Fruit fly (Drosophila melanogaster) whole organism, adult: Measurements from ENCODE around the gene mRpS23.

Experiments
- CG11617 ChIP-seq: fragments of 200-800 bp; sonication (Bioruptor generic); optimal IDR thresholded peaks from 2 replicates; lab custom pipeline; 2017; ENCODE audit warnings: mild to moderate bottlenecking, missing biosample characterization, missing genetic modification reagents, missing genetic modification characterization
- CG14711 ChIP-seq: fragments of 200-800 bp; sonication (Bioruptor generic); optimal IDR thresholded peaks from 2 replicates; lab custom pipeline; 2018; ENCODE audit warnings: missing biosample characterization, mild to moderate bottlenecking, missing genetic modification characterization, moderate library complexity
- CG1620 ChIP-seq: fragments of 200-800 bp; sonication (Bioruptor generic); optimal IDR thresholded peaks from 2 replicates; lab custom pipeline; 2016; ENCODE audit warnings: missing biosample characterization, missing genetic modification characterization
- CG33017 ChIP-seq: fragments of 200-800 bp; sonication (Bioruptor generic); optimal IDR thresholded peaks from 2 replicates; lab custom pipeline; 2018; ENCODE audit warnings: missing biosample characterization, mild to moderate bottlenecking, missing genetic modification characterization, moderate library complexity
- CG5204 ChIP-seq: fragments of 200-800 bp; sonication (Bioruptor generic); optimal IDR thresholded peaks from 2 replicates; lab custom pipeline; 2016; ENCODE audit warnings: missing biosample characterization, missing genetic modification characterization
- Crg-1 ChIP-seq: fragments of 200-800 bp; sonication (Bioruptor generic); optimal IDR thresholded peaks from 2 replicates; lab custom pipeline; 2016; ENCODE audit warnings: missing biosample characterization, missing genetic modification characterization
- cic ChIP-seq: fragments of 200-800 bp; sonication (Bioruptor generic); optimal IDR thresholded peaks from 2 replicates; lab custom pipeline; 2017; ENCODE audit warnings: missing biosample characterization, mild to moderate bottlenecking, missing genetic modification characterization, moderate library complexity
- cnc ChIP-seq, 2 experiments: fragments of >200 bp; optimal IDR thresholded peaks; 2 replicates each; lab custom pipeline; 2017
- kay ChIP-seq: fragments of 200-800 bp; sonication (Bioruptor generic); peaks from one replicate; lab custom pipeline; 2016; ENCODE audit warnings: missing biosample characterization, missing genetic modification characterization, borderline replicate concordance
- tj ChIP-seq: fragments of 200-800 bp; sonication (Bioruptor generic); optimal IDR thresholded peaks from 3 replicates; lab custom pipeline; 2017; ENCODE audit warnings: missing biosample characterization, mild to moderate bottlenecking, missing genetic modification characterization, moderate library complexity

dm6 chr2L:13827557-13827956, 7.3 kb downstream of the mRpS23 start, which contains the start of gene PolG1:
- TF ChIP-seq Crg-1 (GFP tag; lab: Kevin White, UChicago), result no peak
- TF ChIP-seq CG1620 (GFP tag; lab: Kevin White, UChicago), result no peak
- TF ChIP-seq cic (GFP tag; lab: Kevin White, UChicago), result no peak
- no peak for TF ChIP-seq CG33017
- TF ChIP-seq kay (GFP tag; lab: Kevin White, UChicago), result no peak
- TF ChIP-seq cnc (optimal IDR thresholded peaks at IDR 0.05; lab: Kevin White, UChicago), result no peak
- TF ChIP-seq tj, result no peak
- no peak for TF ChIP-seq CG14711
- no peak for TF ChIP-seq CG11617
- TF ChIP-seq CG5204 (GFP tag; lab: Kevin White, UChicago), result no peak
